Worm (Caenorhabditis elegans) whole organism, L2 larva: ENCODE measurements around the gene wdr-5.2.

ENCODE experiments used
- ama-1 ChIP-seq: fragments of 150-350 bp; optimal IDR thresholded peaks from 2 replicates; lab custom pipeline; 2018; ENCODE audit warnings: inconsistent platforms
- blmp-1 ChIP-seq: sonication (generic microtip); optimal IDR thresholded peaks from 2 replicates; lab custom pipeline; 2017; ENCODE audit warnings: missing genetic modification characterization, mild to moderate bottlenecking, missing compliant biosample characterization, antibody characterized with exemption, moderate library complexity; ENCODE audit not compliant: insufficient read depth
- ceh-82 ChIP-seq: fragments of 150-350 bp; optimal IDR thresholded peaks from 2 replicates; lab custom pipeline; 2014; ENCODE audit warnings: missing biosample characterization, missing genetic modification characterization
- dmd-4 ChIP-seq: sonication (generic microtip); optimal IDR thresholded peaks from 2 replicates; lab custom pipeline; 2017; ENCODE audit warnings: missing biosample characterization, missing genetic modification characterization
- lin-13 ChIP-seq: fragments of 150-350 bp; optimal IDR thresholded peaks from 2 replicates; lab custom pipeline; 2014; ENCODE audit warnings: missing biosample characterization, missing genetic modification reagents, missing genetic modification characterization
- mdl-1 ChIP-seq, 2 experiments: fragments of 150-350 bp in 1 of 2; sonication (generic microtip) in 1 of 2; optimal IDR thresholded peaks; 2 replicates each; lab custom pipeline; 2017; ENCODE audit warnings: missing biosample characterization in 2 of 2, missing genetic modification characterization in 2 of 2
- nhr-12 ChIP-seq: fragments of 150-350 bp; optimal IDR thresholded peaks from 2 replicates; lab custom pipeline; 2014; ENCODE audit warnings: missing biosample characterization, missing genetic modification characterization
- nhr-21 ChIP-seq: fragments of 150-350 bp; optimal IDR thresholded peaks from 2 replicates; lab custom pipeline; 2014; ENCODE audit warnings: missing biosample characterization, missing genetic modification characterization
- nhr-237 ChIP-seq: fragments of 150-350 bp; optimal IDR thresholded peaks from 2 replicates; lab custom pipeline; 2014; ENCODE audit warnings: missing biosample characterization, missing genetic modification characterization
- sma-3 ChIP-seq: sonication (generic microtip); optimal IDR thresholded peaks from 2 replicates; lab custom pipeline; 2016; ENCODE audit warnings: missing genetic modification reagents, missing genetic modification characterization, missing compliant biosample characterization
- sma-9 ChIP-seq, 2 experiments: fragments of 150-350 bp in 1 of 2; sonication (generic microtip) in 1 of 2; optimal IDR thresholded peaks; 2 replicates each; lab custom pipeline; 2014 to 2016; ENCODE audit warnings: missing genetic modification characterization in 2 of 2, mild to moderate bottlenecking in 1 of 2, missing biosample characterization in 1 of 2, missing compliant biosample characterization in 1 of 2, missing genetic modification reagents in 1 of 2, moderate library complexity in 1 of 2
- snpc-4 ChIP-seq: fragments of 150-350 bp; optimal IDR thresholded peaks from 2 replicates; lab custom pipeline; 2014; ENCODE audit warnings: missing biosample characterization, missing genetic modification characterization
- unc-55 ChIP-seq: fragments of 150-350 bp; sonication (generic microtip); optimal IDR thresholded peaks from 3 replicates; lab custom pipeline; 2014; ENCODE audit warnings: missing biosample characterization, missing genetic modification reagents, missing genetic modification characterization

DNA sequence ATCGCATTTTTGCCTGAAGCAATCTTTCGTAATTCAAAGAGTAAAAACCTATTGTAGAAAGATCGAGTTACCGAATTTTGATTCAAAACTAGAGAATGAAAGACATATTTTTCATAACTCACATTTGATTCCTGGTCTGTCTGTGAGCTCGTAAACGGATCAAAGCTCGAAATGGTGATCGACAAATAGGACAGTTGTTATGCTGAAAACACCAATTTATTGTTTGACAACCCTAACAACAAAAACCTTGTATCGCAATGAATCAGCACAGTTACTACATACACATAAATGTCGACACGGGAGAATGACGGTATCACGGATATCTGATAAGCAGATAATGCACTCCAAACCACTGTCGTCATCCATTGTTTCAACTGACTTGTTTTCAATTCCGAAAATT lies 40.3 kb upstream of the wdr-5.2 start:
- TF ChIP-seq mdl-1 (tag; optimal IDR thresholded peaks at IDR 0.05; lab: Kevin White, UChicago) (no peak), nhr-12 (tag; lab: Kevin White, UChicago) (no peak), nhr-237 (tag; lab: Kevin White, UChicago) (no peak), lin-13 (GFP tag; lab: Kevin White, UChicago) (no peak), nhr-21 (tag; lab: Kevin White, UChicago) (no peak), snpc-4 (tag; lab: Kevin White, UChicago) (no peak), unc-55 (GFP tag; lab: Kevin White, UChicago) (no peak), ceh-82 (tag; lab: Kevin White, UChicago) (no peak), ama-1 (lab: Kevin White, UChicago) (no peak), sma-3 (no peak), blmp-1 (tag; lab: Kevin White, UChicago) (no peak), sma-9 (GFP tag; optimal IDR thresholded peaks at IDR 0.05; lab: Kevin White, UChicago) (no peak), sma-9 (tag; optimal IDR thresholded peaks at IDR 0.05; lab: Kevin White, UChicago) (no peak), dmd-4 (tag; lab: Kevin White, UChicago) (no peak)
